Fruit fly (Drosophila melanogaster) whole organism, embryonic: ENCODE data around the gene Sb.

Source experiments
- CG10209 ChIP-seq: fragments of 200-800 bp; sonication (Bioruptor generic); optimal IDR thresholded peaks from 3 replicates; lab custom pipeline; 2017; ENCODE audit warnings: missing biosample characterization, mild to moderate bottlenecking, missing genetic modification characterization, missing genetic modification reagents
- CG10267 ChIP-seq: fragments of 200-800 bp; sonication (Bioruptor generic); optimal IDR thresholded peaks from 2 replicates; lab custom pipeline; 2018; ENCODE audit warnings: missing biosample characterization, mild to moderate bottlenecking, missing genetic modification characterization, moderate library complexity
- CG10462 ChIP-seq: fragments of 200-800 bp; sonication (Bioruptor generic); optimal IDR thresholded peaks from 2 replicates; lab custom pipeline; 2016; ENCODE audit warnings: missing biosample characterization, missing genetic modification characterization
- CG14860 ChIP-seq: fragments of 200-800 bp; sonication (Bioruptor generic); IDR thresholded peaks from 3 replicates; pipeline ENCODE4 v1.3.6; 2022; ENCODE audit warnings: missing biosample characterization, missing genetic modification characterization; ENCODE audit not compliant: partially characterized antibody
- CG15514 ChIP-seq: fragments of 200-800 bp; sonication (Bioruptor generic); optimal IDR thresholded peaks from 3 replicates; lab custom pipeline; 2017; ENCODE audit warnings: missing biosample characterization, missing genetic modification characterization, mild to moderate bottlenecking, moderate library complexity, missing genetic modification reagents
- CG16863 ChIP-seq: fragments of 200-800 bp; sonication (Bioruptor generic); optimal IDR thresholded peaks from 3 replicates; lab custom pipeline; 2016; ENCODE audit warnings: missing biosample characterization, missing genetic modification characterization
- CG18262 ChIP-seq: fragments of 200-800 bp; optimal IDR thresholded peaks from 3 replicates; lab custom pipeline; 2019; ENCODE audit warnings: missing biosample characterization, mild to moderate bottlenecking, missing genetic modification characterization, moderate library complexity
- CG18476 ChIP-seq: fragments of 200-800 bp; sonication (Bioruptor generic); optimal IDR thresholded peaks from 2 replicates; lab custom pipeline; 2016; ENCODE audit warnings: missing biosample characterization, mild to moderate bottlenecking, missing genetic modification characterization
- CG2199 ChIP-seq: fragments of 200-800 bp; sonication (Bioruptor generic); IDR thresholded peaks from 3 replicates; pipeline ENCODE4 v1.3.6; 2022; ENCODE audit warnings: missing biosample characterization, missing genetic modification characterization
- CG2875 ChIP-seq: fragments of 200-800 bp; sonication (Bioruptor generic); optimal IDR thresholded peaks from 2 replicates; lab custom pipeline; 2017; ENCODE audit warnings: missing biosample characterization, mild to moderate bottlenecking, missing genetic modification characterization, missing genetic modification reagents
- CG32772 ChIP-seq: fragments of 200-800 bp; sonication (Bioruptor generic); IDR thresholded peaks from 2 replicates; pipeline ENCODE4 v1.3.6; 2022; ENCODE audit warnings: missing biosample characterization, missing genetic modification characterization
- CG3281 ChIP-seq: fragments of 200-800 bp; sonication (Bioruptor generic); optimal IDR thresholded peaks from 3 replicates; lab custom pipeline; 2017; ENCODE audit warnings: missing biosample characterization, mild to moderate bottlenecking, missing genetic modification characterization
- CG33213 ChIP-seq: fragments of 200-800 bp; sonication (Bioruptor generic); optimal IDR thresholded peaks from 3 replicates; lab custom pipeline; 2016; ENCODE audit warnings: missing biosample characterization, missing genetic modification characterization
- CG5180 ChIP-seq: fragments of 200-800 bp; sonication (Bioruptor generic); optimal IDR thresholded peaks from 3 replicates; lab custom pipeline; 2017; ENCODE audit warnings: missing biosample characterization, missing genetic modification characterization, mild to moderate bottlenecking, moderate library complexity, missing genetic modification reagents
- CG7745 ChIP-seq: fragments of 200-800 bp; sonication (Bioruptor generic); optimal IDR thresholded peaks from 2 replicates; lab custom pipeline; 2018; ENCODE audit warnings: missing biosample characterization, mild to moderate bottlenecking, missing genetic modification characterization, moderate library complexity
- CG9215 ChIP-seq: fragments of 200-800 bp; sonication (Bioruptor generic); IDR thresholded peaks from 2 replicates; pipeline ENCODE4 v1.3.6; 2022; ENCODE audit warnings: missing biosample characterization, missing genetic modification characterization
- CrebB ChIP-seq: fragments of 200-800 bp; sonication (Bioruptor generic); optimal IDR thresholded peaks from 3 replicates; lab custom pipeline; 2018; ENCODE audit warnings: missing biosample characterization, mild to moderate bottlenecking, missing genetic modification characterization
- Dip3 ChIP-seq: fragments of 200-800 bp; sonication (Bioruptor generic); optimal IDR thresholded peaks from 3 replicates; lab custom pipeline; 2016; ENCODE audit warnings: missing biosample characterization, missing genetic modification characterization
- Dll ChIP-seq: fragments of 200-800 bp; sonication (Bioruptor generic); IDR thresholded peaks from 4 replicates; pipeline ENCODE4 v1.3.6; 2022; ENCODE audit warnings: missing biosample characterization, missing genetic modification characterization; ENCODE audit not compliant: partially characterized antibody
- Dp ChIP-seq: fragments of 200-800 bp; sonication (Bioruptor generic); optimal IDR thresholded peaks from 2 replicates; lab custom pipeline; 2018; ENCODE audit warnings: missing biosample characterization, mild to moderate bottlenecking, missing genetic modification characterization, moderate library complexity
- H15 ChIP-seq: fragments of 200-800 bp; sonication (Bioruptor generic); IDR thresholded peaks from 3 replicates; pipeline ENCODE4 v1.3.6; 2022; ENCODE audit warnings: missing biosample characterization, missing genetic modification characterization
- Hmr ChIP-seq: fragments of 200-800 bp; sonication (Bioruptor generic); optimal IDR thresholded peaks from 3 replicates; lab custom pipeline; 2017; ENCODE audit warnings: mild to moderate bottlenecking, missing biosample characterization, missing genetic modification reagents, missing genetic modification characterization
- Lim3 ChIP-seq: fragments of 200-800 bp; sonication (Bioruptor generic); IDR thresholded peaks from 2 replicates; pipeline ENCODE4 v1.3.6; 2022; ENCODE audit warnings: missing biosample characterization, missing genetic modification characterization
- Max ChIP-seq: fragments of 200-800 bp; sonication (Bioruptor generic); optimal IDR thresholded peaks from 2 replicates; lab custom pipeline; 2016; ENCODE audit warnings: missing biosample characterization, mild to moderate bottlenecking, missing genetic modification characterization
- NFAT ChIP-seq: fragments of 200-800 bp; sonication (Bioruptor generic); IDR thresholded peaks from 2 replicates; pipeline ENCODE4 v1.3.6; 2022; ENCODE audit warnings: missing biosample characterization, missing genetic modification characterization
- Ptx1 ChIP-seq: fragments of 200-800 bp; sonication (Bioruptor generic); IDR thresholded peaks from 2 replicates; pipeline ENCODE4 v1.3.6; 2022; ENCODE audit warnings: missing biosample characterization, missing genetic modification characterization
- Ravus ChIP-seq: fragments of 200-800 bp; sonication (Bioruptor generic); IDR thresholded peaks from 2 replicates; pipeline ENCODE4 v1.3.6; 2022; ENCODE audit warnings: missing biosample characterization, missing genetic modification characterization
- Rx ChIP-seq: fragments of 200-800 bp; sonication (Bioruptor generic); IDR thresholded peaks from 2 replicates; pipeline ENCODE4 v1.3.6; 2022; ENCODE audit warnings: missing biosample characterization, missing genetic modification characterization
- Sry-δ ChIP-seq: fragments of 200-800 bp; sonication (Bioruptor generic); optimal IDR thresholded peaks from 2 replicates; lab custom pipeline; 2016; ENCODE audit warnings: missing biosample characterization, missing genetic modification characterization
- al ChIP-seq: fragments of 200-800 bp; sonication (Bioruptor generic); IDR thresholded peaks from 2 replicates; pipeline ENCODE4 v1.3.6; 2022; ENCODE audit warnings: missing biosample characterization, missing genetic modification characterization
- ap ChIP-seq: fragments of 200-800 bp; sonication (Bioruptor generic); IDR thresholded peaks from 2 replicates; pipeline ENCODE4 v1.3.6; 2022; ENCODE audit warnings: missing biosample characterization, missing genetic modification characterization
- ara ChIP-seq: fragments of 200-800 bp; sonication (Bioruptor generic); IDR thresholded peaks from 2 replicates; pipeline ENCODE4 v1.3.6; 2022; ENCODE audit warnings: missing biosample characterization, missing genetic modification characterization
- br ChIP-seq: fragments of >200 bp; optimal IDR thresholded peaks from 2 replicates; lab custom pipeline; 2017
- crc ChIP-seq: fragments of 200-800 bp; sonication (Bioruptor generic); optimal IDR thresholded peaks from 2 replicates; lab custom pipeline; 2016; ENCODE audit warnings: missing biosample characterization, missing genetic modification characterization
- croc ChIP-seq: fragments of 200-800 bp; sonication (Bioruptor generic); conservative IDR thresholded peaks from 3 replicates; pipeline ENCODE4 v1.3.6; 2022; ENCODE audit warnings: missing biosample characterization, missing genetic modification characterization
- dan ChIP-seq: fragments of 200-800 bp; sonication (Bioruptor generic); IDR thresholded peaks from 2 replicates; pipeline ENCODE4 v1.3.6; 2022; ENCODE audit warnings: missing biosample characterization, missing genetic modification characterization
- dm ChIP-seq: fragments of 200-800 bp; sonication (Bioruptor generic); optimal IDR thresholded peaks from 3 replicates; lab custom pipeline; 2016; ENCODE audit warnings: missing biosample characterization, missing genetic modification characterization
- dpn ChIP-seq, 2 experiments: fragments of 200-800 bp; sonication (Bioruptor generic); optimal IDR thresholded peaks; 3 replicates each; lab custom pipeline; 2016; ENCODE audit warnings: missing biosample characterization in 2 of 2, missing genetic modification characterization in 2 of 2
- ems ChIP-seq: fragments of 200-800 bp; sonication (Bioruptor generic); optimal IDR thresholded peaks from 3 replicates; lab custom pipeline; 2016; ENCODE audit warnings: missing biosample characterization, missing genetic modification characterization
- ewg ChIP-seq: fragments of 200-800 bp; sonication (Bioruptor generic); optimal IDR thresholded peaks from 3 replicates; lab custom pipeline; 2017; ENCODE audit warnings: mild to moderate bottlenecking, missing biosample characterization, missing genetic modification reagents, missing genetic modification characterization
- hb ChIP-seq: fragments of 200-800 bp; sonication (Bioruptor generic); IDR thresholded peaks from 3 replicates; pipeline ENCODE4 v1.3.6; 2022; ENCODE audit warnings: missing biosample characterization, missing genetic modification characterization; ENCODE audit not compliant: partially characterized antibody
- ken ChIP-seq: fragments of 200-800 bp; sonication (Bioruptor generic); IDR thresholded peaks from 3 replicates; pipeline ENCODE4 v1.3.6; 2022; ENCODE audit warnings: missing biosample characterization, missing genetic modification characterization
- klu ChIP-seq: fragments of 200-800 bp; sonication (Bioruptor generic); IDR thresholded peaks from 2 replicates; pipeline ENCODE4 v1.3.6; 2022; ENCODE audit warnings: missing biosample characterization, missing genetic modification characterization
- lmd ChIP-seq: fragments of 200-800 bp; sonication (Bioruptor generic); IDR thresholded peaks from 2 replicates; pipeline ENCODE4 v1.3.6; 2022; ENCODE audit warnings: missing biosample characterization, missing genetic modification characterization
- salm ChIP-seq: fragments of 200-800 bp; sonication (Bioruptor generic); optimal IDR thresholded peaks from 2 replicates; lab custom pipeline; 2018; ENCODE audit warnings: missing biosample characterization, mild to moderate bottlenecking, missing genetic modification characterization
- sima ChIP-seq: fragments of 200-800 bp; sonication (Bioruptor generic); optimal IDR thresholded peaks from 2 replicates; lab custom pipeline; 2016; ENCODE audit warnings: missing biosample characterization, missing genetic modification characterization
- ttk ChIP-seq: fragments of 200-800 bp; sonication (Bioruptor generic); IDR thresholded peaks from 2 replicates; pipeline ENCODE4 v2.1.2; 2022; ENCODE audit warnings: missing biosample characterization, missing genetic modification characterization
- unc-4 ChIP-seq: fragments of 200-800 bp; sonication (Bioruptor generic); IDR thresholded peaks from 2 replicates; pipeline ENCODE4 v1.3.6; 2022; ENCODE audit warnings: missing biosample characterization, missing genetic modification characterization; ENCODE audit not compliant: partially characterized antibody
- vnd ChIP-seq: fragments of 200-800 bp; sonication (Bioruptor generic); IDR thresholded peaks from 3 replicates; pipeline ENCODE4 v1.3.6; 2022; ENCODE audit warnings: missing biosample characterization, missing genetic modification characterization; ENCODE audit not compliant: partially characterized antibody
- zen2 ChIP-seq: fragments of 200-800 bp; sonication (Bioruptor generic); IDR thresholded peaks from 3 replicates; pipeline ENCODE4 v1.3.6; 2022; ENCODE audit warnings: missing biosample characterization, missing genetic modification characterization; ENCODE audit not compliant: partially characterized antibody

Gene Sb

dm6 chr3R:16157564-16158242 is 41.7 kb downstream of the Sb start (continued):
- TF ChIP-seq CG7745 (tag; lab: Kevin White, UChicago) (no peak), Max (GFP tag; lab: Kevin White, UChicago) (peak; percentile 29), hb (GFP tag; lab: Robert Waterston, UW) (no peak), dm (GFP tag; lab: Kevin White, UChicago) (no peak), Ravus (no peak), br (lab: Kevin White, UChicago) (no peak), CG3281 (peak; percentile 63), unc-4 (GFP tag; lab: Robert Waterston, UW) (0 out of 2 replicates have a peak, but pooled peaks have one; percentile 33), dan (GFP tag; lab: Robert Waterston, UW) (no peak), ara (GFP tag; lab: Robert Waterston, UW) (no peak), CG5180 (GFP tag; lab: Kevin White, UChicago) (no peak), CG2199 (GFP tag; lab: Robert Waterston, UW) (no peak), ken (no peak), Dip3 (no peak), CG16863 (no peak), Dll (GFP tag; lab: Robert Waterston, UW) (0 out of 4 replicates have a peak, but pooled peaks have one; percentile 20), zen2 (GFP tag; lab: Robert Waterston, UW) (peak; percentile 56; the same call in 2 of the 3 replicates), dpn (GFP tag; optimal IDR thresholded peaks at IDR 0.05; lab: Kevin White, UChicago) (peak in 1 of 2 experiments; percentile 27), CG18476 (GFP tag; lab: Kevin White, UChicago) (peak; percentile 7), H15 (GFP tag; lab: Robert Waterston, UW) (no peak), ems (GFP tag; lab: Kevin White, UChicago) (no peak), CG2875 (no peak), CG14860 (GFP tag; lab: Robert Waterston, UW) (no peak), sima (GFP tag; lab: Kevin White, UChicago) (no peak), Lim3 (GFP tag; lab: Robert Waterston, UW) (no peak), CG10462 (no peak), Sry-δ (GFP tag; lab: Kevin White, UChicago) (no peak), CG18262 (tag; lab: Kevin White, UChicago) (peak; percentile 52), ttk (GFP tag; lab: Robert Waterston, UW) (no peak), CG33213 (GFP tag; lab: Kevin White, UChicago) (no peak), Dp (GFP tag; lab: Kevin White, UChicago) (no peak), salm (tag; lab: Kevin White, UChicago) (no peak), CG15514 (GFP tag; lab: Kevin White, UChicago) (peak; percentile 6), CrebB (no peak), vnd (GFP tag; lab: Robert Waterston, UW) (no peak), NFAT (GFP tag; lab: Robert Waterston, UW) (no peak), croc (GFP tag; lab: Robert Waterston, UW) (no peak), crc (GFP tag; lab: Kevin White, UChicago) (no peak), Rx (GFP tag; lab: Robert Waterston, UW) (no peak), CG10209 (GFP tag; lab: Kevin White, UChicago) (peak; percentile 33), al (no peak), Hmr (peak; percentile 34), CG9215 (GFP tag; lab: Robert Waterston, UW) (peak; percentile 36; the same call in 1 of the 2 replicates), CG10267 (peak; percentile 16), Ptx1 (peak; percentile 11; the same call in 1 of the 2 replicates), ap (no peak), lmd (GFP tag; lab: Robert Waterston, UW) (peak; percentile 39), ewg (GFP tag; lab: Kevin White, UChicago) (peak; percentile 23), klu (no peak), CG32772 (GFP tag; lab: Robert Waterston, UW) (no peak)
